Worm (Caenorhabditis elegans): Measurements from ENCODE around the gene cyc-2.1.

DNA sequence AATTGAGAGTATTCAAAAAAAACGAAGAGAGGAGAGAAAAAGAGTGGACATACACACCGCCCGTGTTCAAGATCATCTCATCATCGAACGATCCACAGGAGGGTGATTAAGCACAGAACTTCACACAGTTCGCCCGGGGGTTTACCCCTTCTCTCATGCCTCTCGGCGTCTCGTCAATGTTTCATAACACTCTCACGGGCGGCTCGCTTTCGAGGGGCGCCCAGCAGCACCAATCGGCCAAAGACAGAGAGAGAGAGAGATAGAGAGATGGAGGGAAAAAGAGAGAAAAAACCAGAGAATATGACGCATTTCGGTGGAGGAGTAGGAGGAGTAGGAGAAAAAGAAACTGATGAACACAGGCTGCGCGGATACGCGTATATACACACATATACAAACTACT, 43.6 kb downstream of the cyc-2.1 start:
- TF ChIP-seq klf-2 (GFP tag; conservative IDR thresholded peaks at IDR 0.05), result no peak
- no peak for TF ChIP-seq ztf-23 (GFP tag; IDR thresholded peaks at IDR 0.05)
- TF ChIP-seq ztf-29 (GFP tag; IDR thresholded peaks at IDR 0.05), result no peak
- TF ChIP-seq ref-1 (GFP tag; conservative IDR thresholded peaks at IDR 0.05), result no peak
- no peak for TF ChIP-seq flt-1 (GFP tag; IDR thresholded peaks at IDR 0.05)
- no peak for TF ChIP-seq tab-1 (GFP tag; IDR thresholded peaks at IDR 0.05)

Measured in whole organism, midembryonic.